Fruit fly (Drosophila melanogaster) whole organism, wandering third instar larva: ENCODE measurements around the gene CG43391.
A peak's percentile ranks its signal among the peaks of the same experiment; 100 is the strongest.

Experiments used
- CG32264 ChIP-seq: fragments of 200-800 bp; sonication (Bioruptor generic); optimal IDR thresholded peaks from 2 replicates; lab custom pipeline; 2016; ENCODE audit warnings: missing biosample characterization, missing genetic modification characterization
- CG9705 ChIP-seq: fragments of 200-800 bp; sonication (Bioruptor generic); optimal IDR thresholded peaks from 2 replicates; lab custom pipeline; 2018; ENCODE audit warnings: missing biosample characterization, mild to moderate bottlenecking, missing genetic modification characterization
- CrebA ChIP-seq: fragments of 200-800 bp; sonication (Bioruptor generic); optimal IDR thresholded peaks from 2 replicates; lab custom pipeline; 2016; ENCODE audit warnings: missing biosample characterization, mild to moderate bottlenecking, missing genetic modification characterization, borderline replicate concordance
- Dfd ChIP-seq: fragments of >200 bp; optimal IDR thresholded peaks from 2 replicates; lab custom pipeline; 2017; ENCODE audit warnings: missing biosample characterization, missing genetic modification characterization
- Dif ChIP-seq: fragments of 200-275, 200-300 bp; sonication (Bioruptor generic); optimal IDR thresholded peaks from 2 replicates; lab custom pipeline; 2018; ENCODE audit warnings: missing biosample characterization, missing genetic modification characterization; ENCODE audit not compliant: partially characterized antibody
- GATAd ChIP-seq: sonication (Bioruptor generic); optimal IDR thresholded peaks from 2 replicates; lab custom pipeline; 2016; ENCODE audit warnings: missing biosample characterization, missing genetic modification characterization
- Hnf4 ChIP-seq: fragments of 200-800 bp; sonication (Bioruptor generic); optimal IDR thresholded peaks from 2 replicates; lab custom pipeline; 2016; ENCODE audit warnings: missing biosample characterization, mild to moderate bottlenecking, missing genetic modification characterization
- Hr78 ChIP-seq: fragments of >200 bp; optimal IDR thresholded peaks from 2 replicates; lab custom pipeline; 2017; ENCODE audit warnings: missing biosample characterization, missing genetic modification characterization
- Jra ChIP-seq: sonication (Bioruptor generic); optimal IDR thresholded peaks from 2 replicates; lab custom pipeline; 2016; ENCODE audit warnings: missing biosample characterization, missing genetic modification characterization
- Mio ChIP-seq: sonication (Bioruptor generic); optimal IDR thresholded peaks from 2 replicates; lab custom pipeline; 2016; ENCODE audit warnings: missing biosample characterization, missing genetic modification characterization
- Myc ChIP-seq: fragments of >200 bp; optimal IDR thresholded peaks from 2 replicates; lab custom pipeline; 2017
- OdsH ChIP-seq: fragments of 200-800 bp; sonication (Bioruptor generic); optimal IDR thresholded peaks from 2 replicates; lab custom pipeline; 2016; ENCODE audit warnings: missing biosample characterization, mild to moderate bottlenecking, missing genetic modification characterization
- Sp1 ChIP-seq: fragments of 200-800 bp; sonication (Bioruptor generic); optimal IDR thresholded peaks from 3 replicates; lab custom pipeline; 2019; ENCODE audit warnings: missing biosample characterization, mild to moderate bottlenecking, missing genetic modification characterization, moderate library complexity
- Vsx2 ChIP-seq: fragments of 200-300, 225-300 bp; sonication (Bioruptor generic); optimal IDR thresholded peaks from 2 replicates; lab custom pipeline; 2018; ENCODE audit warnings: missing biosample characterization, missing genetic modification characterization; ENCODE audit not compliant: partially characterized antibody
- br ChIP-seq: fragments of 200-800 bp; sonication (Bioruptor generic); optimal IDR thresholded peaks from 2 replicates; lab custom pipeline; 2016; ENCODE audit warnings: missing biosample characterization, missing genetic modification characterization
- dmrt93B ChIP-seq: fragments of 200-800 bp; sonication (Bioruptor generic); optimal IDR thresholded peaks from 2 replicates; lab custom pipeline; 2018; ENCODE audit warnings: missing biosample characterization, mild to moderate bottlenecking, missing genetic modification characterization
- dsf ChIP-seq: sonication (Bioruptor generic); optimal IDR thresholded peaks from 2 replicates; lab custom pipeline; 2016; ENCODE audit warnings: missing biosample characterization, missing genetic modification characterization, borderline replicate concordance
- ey ChIP-seq: fragments of 200-800 bp; sonication (Bioruptor generic); optimal IDR thresholded peaks from 2 replicates; lab custom pipeline; 2016; ENCODE audit warnings: missing biosample characterization, missing genetic modification characterization
- foxo ChIP-seq, 2 experiments: fragments of 200-800 bp; sonication (Bioruptor generic); optimal IDR thresholded peaks; 2 replicates in 1 of 2; 3 replicates in 1 of 2; lab custom pipeline; 2016 to 2017; ENCODE audit warnings: missing biosample characterization in 2 of 2, missing genetic modification characterization in 2 of 2
- fru ChIP-seq: fragments of 200-800 bp; sonication (Bioruptor generic); optimal IDR thresholded peaks from 3 replicates; lab custom pipeline; 2016; ENCODE audit warnings: missing biosample characterization, mild to moderate bottlenecking, missing genetic modification characterization
- h ChIP-seq: fragments of 200-800 bp; sonication (Bioruptor generic); optimal IDR thresholded peaks from 3 replicates; lab custom pipeline; 2016; ENCODE audit warnings: missing biosample characterization, mild to moderate bottlenecking, missing genetic modification characterization
- jim ChIP-seq: fragments of 175-275, 200-325 bp; sonication (Bioruptor generic); optimal IDR thresholded peaks from 2 replicates; lab custom pipeline; 2016; ENCODE audit warnings: missing biosample characterization, mild to moderate bottlenecking, missing genetic modification characterization
- lola ChIP-seq: fragments of >200 bp; optimal IDR thresholded peaks from 2 replicates; lab custom pipeline; 2017; ENCODE audit warnings: missing biosample characterization, missing genetic modification characterization
- rgr ChIP-seq: fragments of 200-800 bp; sonication (Bioruptor generic); optimal IDR thresholded peaks from 3 replicates; lab custom pipeline; 2016; ENCODE audit warnings: missing biosample characterization, mild to moderate bottlenecking, missing genetic modification characterization
- sage ChIP-seq: fragments of 200-800 bp; sonication (Bioruptor generic); optimal IDR thresholded peaks from 2 replicates; lab custom pipeline; 2016; ENCODE audit warnings: missing biosample characterization, mild to moderate bottlenecking, missing genetic modification characterization
- sv ChIP-seq: fragments of 200-800 bp; sonication (Bioruptor generic); optimal IDR thresholded peaks from 3 replicates; lab custom pipeline; 2016; ENCODE audit warnings: missing biosample characterization, missing genetic modification characterization

Gene CG43391

dm6 chr3L:11543681-11544299 lies 37.0 kb downstream of the CG43391 start:
- TF ChIP-seq br (GFP tag; lab: Kevin White, UChicago) (no peak), rgr (no peak), CrebA (GFP tag; lab: Kevin White, UChicago) (no peak), jim (GFP tag; lab: Kevin White, UChicago) (no peak), Sp1 (GFP tag; lab: Kevin White, UChicago) (no peak), Mio (no peak), Vsx2 (GFP tag; lab: Kevin White, UChicago) (no peak), h (GFP tag; lab: Kevin White, UChicago) (no peak), sage (no peak), lola (GFP tag; lab: Kevin White, UChicago) (no peak), GATAd (no peak), foxo (GFP tag; optimal IDR thresholded peaks at IDR 0.05; lab: Kevin White, UChicago) (no peak), OdsH (GFP tag; lab: Kevin White, UChicago) (no peak), fru (no peak), dmrt93B (no peak)
- TF ChIP-seq, all 38 proteins: peak for 0

dm6 chr3L:11542948-11543347 lies 37.9 kb downstream of the CG43391 start:
- TF ChIP-seq dsf (GFP tag; lab: Kevin White, UChicago): no peak
- TF ChIP-seq CG9705: no peak
- no peak for TF ChIP-seq fru
- TF ChIP-seq jim (GFP tag; lab: Kevin White, UChicago): no peak
- TF ChIP-seq ey: no peak
- no peak for TF ChIP-seq CrebA (GFP tag; lab: Kevin White, UChicago)
- TF ChIP-seq sv (GFP tag; lab: Kevin White, UChicago): no peak
- TF ChIP-seq Hnf4 (GFP tag; lab: Kevin White, UChicago): no peak
- TF ChIP-seq, all 38 proteins: peak for 0

DNA sequence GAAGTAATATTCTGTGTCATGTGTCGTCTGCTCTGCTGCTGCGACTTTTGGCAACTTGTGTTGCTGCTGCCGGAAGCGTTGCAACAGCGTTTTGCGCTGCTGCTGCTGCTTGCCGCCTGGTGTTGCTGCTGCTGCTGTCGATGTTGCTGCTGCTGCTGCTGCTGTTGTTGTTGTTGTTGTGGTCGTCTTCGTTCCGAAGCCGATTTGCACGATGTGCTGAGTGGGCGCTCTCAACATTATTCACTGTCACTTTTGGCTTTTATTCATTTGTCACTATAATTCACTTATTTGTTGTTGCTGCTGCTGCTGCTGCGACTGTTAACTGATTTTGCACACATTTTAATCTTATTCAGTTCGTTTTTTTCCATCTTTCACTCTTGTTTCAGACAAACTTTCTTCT lies 38.4 kb downstream of the CG43391 start:
- TF ChIP-seq GATAd (no peak), Dfd (GFP tag; lab: Kevin White, UChicago) (peak; percentile 94), lola (GFP tag; lab: Kevin White, UChicago) (no peak)

- TF ChIP-seq CG9705 (no peak), jim (GFP tag; lab: Kevin White, UChicago) (no peak), OdsH (GFP tag; lab: Kevin White, UChicago) (no peak), sage (no peak), CrebA (GFP tag; lab: Kevin White, UChicago) (no peak), sv (GFP tag; lab: Kevin White, UChicago) (no peak), lola (GFP tag; lab: Kevin White, UChicago) (no peak), Dif (GFP tag; lab: Kevin White, UChicago) (no peak), Mio (no peak), Hnf4 (GFP tag; lab: Kevin White, UChicago) (no peak), Vsx2 (GFP tag; lab: Kevin White, UChicago) (no peak), CG32264 (GFP tag; lab: Kevin White, UChicago) (no peak), GATAd (no peak), Hr78 (GFP tag; lab: Kevin White, UChicago) (no peak), rgr (no peak), Myc (lab: Kevin White, UChicago) (no peak), br (GFP tag; lab: Kevin White, UChicago) (no peak), dsf (GFP tag; lab: Kevin White, UChicago) (no peak)
Observed at dm6 chr3L:11540330-11540702, 40.5 kb downstream of the CG43391 start.

DNA sequence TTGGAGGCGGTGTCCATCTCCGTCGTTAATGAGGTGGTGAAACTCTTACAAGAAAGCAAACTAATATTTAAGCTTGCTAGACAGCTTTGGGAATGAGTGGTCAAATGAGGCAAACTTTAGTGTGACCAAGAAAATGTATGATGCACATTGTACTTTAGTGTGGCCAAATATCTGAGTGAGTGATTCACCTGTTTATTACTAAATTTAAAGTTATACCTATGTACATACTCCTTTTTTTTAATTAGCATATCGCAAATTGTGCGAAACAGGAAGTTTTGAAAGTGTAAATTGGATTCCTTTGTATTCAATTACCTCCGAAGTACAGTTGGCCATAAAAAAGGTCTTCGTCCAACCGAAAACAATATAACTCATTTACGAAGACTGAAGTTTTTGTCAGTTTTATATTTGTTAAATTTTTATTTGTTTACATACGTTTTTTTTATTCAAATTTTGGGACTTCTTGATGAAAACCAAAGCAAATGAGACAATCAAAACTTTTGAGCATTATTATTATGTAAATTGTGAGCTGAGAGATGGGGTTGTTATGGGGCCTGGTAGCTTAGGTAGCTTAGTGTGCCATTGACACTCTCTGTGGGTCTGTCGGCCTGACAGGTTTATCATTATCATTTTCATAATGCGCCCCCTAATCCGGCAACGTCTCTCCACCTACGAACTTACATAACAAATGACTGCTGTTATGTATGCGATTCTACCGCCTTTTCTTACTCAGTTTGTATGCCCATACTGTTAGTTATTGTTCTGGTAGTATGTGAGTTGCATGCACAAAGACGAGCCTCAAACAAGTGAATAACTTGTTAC lies 41.1 kb downstream of the CG43391 start:
- TF ChIP-seq GATAd: no peak

DNA sequence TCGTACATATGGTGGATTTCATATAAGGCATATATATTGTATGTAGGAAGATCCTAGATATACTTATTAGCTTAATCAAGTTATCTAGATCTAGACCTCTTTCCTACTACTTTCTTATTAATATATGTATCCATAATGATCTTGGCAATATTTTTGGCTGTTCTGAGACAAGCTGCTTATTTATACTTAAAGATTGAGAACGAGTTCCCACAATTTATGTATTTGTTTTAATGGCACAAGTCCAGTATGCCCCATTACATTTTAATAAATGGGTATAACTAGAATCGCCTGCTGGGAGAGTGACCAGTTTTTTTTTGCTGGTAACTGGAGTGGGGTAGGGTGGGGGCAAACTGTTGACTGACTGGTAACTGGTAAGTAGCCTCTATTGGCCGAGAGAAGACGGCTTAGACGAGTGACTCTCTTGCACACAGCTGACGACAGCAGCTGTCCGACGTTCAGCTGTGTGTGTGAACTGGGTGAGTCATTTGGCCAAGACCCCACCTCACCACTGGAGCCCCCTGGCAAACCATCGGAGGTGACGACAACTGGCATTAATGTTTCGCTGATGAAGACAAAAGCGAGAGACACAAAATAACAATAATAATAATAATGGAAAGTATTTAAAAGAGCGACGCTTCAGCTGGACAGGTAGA lies 43.9 kb downstream of the CG43391 start:
- TF ChIP-seq Dif (GFP tag; lab: Kevin White, UChicago): no peak
- peak; percentile 4 for TF ChIP-seq Jra (GFP tag; lab: Kevin White, UChicago)
- no peak for TF ChIP-seq Hnf4 (GFP tag; lab: Kevin White, UChicago)
